Worm (Caenorhabditis elegans) whole organism, L2 larva: ENCODE results near the gene farl-11.

ENCODE experiments used
- ama-1 ChIP-seq: fragments of 150-350 bp; optimal IDR thresholded peaks from 2 replicates; lab custom pipeline; 2018; ENCODE audit warnings: inconsistent platforms
- egl-27 ChIP-seq: sonication (generic microtip); optimal IDR thresholded peaks from 3 replicates; lab custom pipeline; 2017; ENCODE audit warnings: missing biosample characterization, missing genetic modification reagents, missing genetic modification characterization
- elt-1 ChIP-seq: fragments of 150-350 bp; optimal IDR thresholded peaks from 2 replicates; lab custom pipeline; 2014; ENCODE audit warnings: missing biosample characterization, missing genetic modification characterization
- lin-13 ChIP-seq: fragments of 150-350 bp; optimal IDR thresholded peaks from 2 replicates; lab custom pipeline; 2014; ENCODE audit warnings: missing biosample characterization, missing genetic modification reagents, missing genetic modification characterization
- lsy-2 ChIP-seq, 2 experiments: fragments of 150-350 bp in 1 of 2; sonication (generic microtip) in 1 of 2; optimal IDR thresholded peaks; 2 replicates each; lab custom pipeline; 2014 to 2017; ENCODE audit warnings: missing biosample characterization in 2 of 2, missing genetic modification characterization in 2 of 2
- mbf-1 ChIP-seq: sonication (generic microtip); optimal IDR thresholded peaks from 2 replicates; lab custom pipeline; 2017; ENCODE audit warnings: missing biosample characterization, missing genetic modification characterization
- nhr-11 ChIP-seq: fragments of 150-350 bp; optimal IDR thresholded peaks from 2 replicates; lab custom pipeline; 2014; ENCODE audit warnings: missing biosample characterization, missing genetic modification characterization
- nhr-12 ChIP-seq: fragments of 150-350 bp; optimal IDR thresholded peaks from 2 replicates; lab custom pipeline; 2014; ENCODE audit warnings: missing biosample characterization, missing genetic modification characterization
- nhr-237 ChIP-seq: fragments of 150-350 bp; optimal IDR thresholded peaks from 2 replicates; lab custom pipeline; 2014; ENCODE audit warnings: missing biosample characterization, missing genetic modification characterization
- nhr-25 ChIP-seq: fragments of 150-350 bp; sonication (generic microtip); optimal IDR thresholded peaks from 3 replicates; lab custom pipeline; 2014; ENCODE audit warnings: missing biosample characterization, missing genetic modification characterization
- snpc-4 ChIP-seq: fragments of 150-350 bp; optimal IDR thresholded peaks from 2 replicates; lab custom pipeline; 2014; ENCODE audit warnings: missing biosample characterization, missing genetic modification characterization
- unc-62 ChIP-seq: fragments of 150-350 bp; optimal IDR thresholded peaks from 2 replicates; lab custom pipeline; 2014; ENCODE audit warnings: missing biosample characterization, missing genetic modification reagents, missing genetic modification characterization
- zag-1 ChIP-seq: fragments of 150-350 bp; optimal IDR thresholded peaks from 2 replicates; lab custom pipeline; 2014; ENCODE audit warnings: missing biosample characterization, missing genetic modification characterization

ce11 chrII:7147550-7147949, 42.7 kb upstream of the farl-11 start:
- TF ChIP-seq ama-1 (no peak), unc-62 (no peak), egl-27 (tag; lab: Kevin White, UChicago) (no peak), zag-1 (tag; lab: Kevin White, UChicago) (no peak), nhr-11 (tag; lab: Kevin White, UChicago) (no peak), nhr-12 (no peak), lin-13 (peak; percentile 39), nhr-25 (tag; lab: Kevin White, UChicago) (peak; percentile 28), mbf-1 (no peak), snpc-4 (tag; lab: Kevin White, UChicago) (no peak), nhr-237 (no peak), elt-1 (no peak), lsy-2 (tag; optimal IDR thresholded peaks at IDR 0.05; lab: Kevin White, UChicago) (peak; percentile 14 to 80)
